Worm (Caenorhabditis elegans) whole organism, L3 larva: ENCODE data around the gene let-4.

Source experiments
- daf-12 ChIP-seq: fragments of 150-350 bp; optimal IDR thresholded peaks from 2 replicates; lab custom pipeline; 2014; ENCODE audit warnings: missing biosample characterization, missing genetic modification reagents, missing genetic modification characterization
- nhr-237 ChIP-seq: fragments of 150-350 bp; optimal IDR thresholded peaks from 2 replicates; lab custom pipeline; 2014; ENCODE audit warnings: missing biosample characterization, missing genetic modification characterization

- TF ChIP-seq nhr-237 (tag; lab: Kevin White, UChicago) (no peak), daf-12 (tag; lab: Kevin White, UChicago) (no peak)
These were observed 43.6 kb upstream of the let-4 start, which contains the start of gene T24C2.5 for ce11 chrX:14534117-14534516.
